Worm (Caenorhabditis elegans): ENCODE results near the gene C12D8.13.

The C12D8.13 gene

DNA sequence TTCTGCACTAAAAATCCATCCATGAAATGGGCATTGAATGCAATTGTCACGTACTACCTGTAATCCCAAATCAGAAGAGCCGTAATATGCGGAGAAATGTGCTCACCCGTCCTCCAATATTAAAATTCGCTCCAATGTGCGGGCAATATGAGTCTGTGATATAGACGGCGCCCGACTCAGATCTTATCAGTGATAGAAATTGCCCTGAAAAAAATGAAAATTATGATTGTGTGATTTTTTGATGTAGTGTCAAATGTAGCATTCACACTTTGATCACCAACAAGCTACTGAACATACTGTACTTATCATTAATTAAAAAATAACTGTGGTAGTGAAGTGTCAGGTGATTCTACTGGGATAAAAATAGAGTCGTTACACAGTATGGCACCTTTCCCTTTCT lies 4.1 kb upstream of the C12D8.13 start:
- TF ChIP-seq elt-2 (tag; optimal IDR thresholded peaks at IDR 0.05) (peak; percentile 2), lin-39 (tag; optimal IDR thresholded peaks at IDR 0.05) (no peak), rnt-1 (tag; optimal IDR thresholded peaks at IDR 0.05) (no peak)

DNA sequence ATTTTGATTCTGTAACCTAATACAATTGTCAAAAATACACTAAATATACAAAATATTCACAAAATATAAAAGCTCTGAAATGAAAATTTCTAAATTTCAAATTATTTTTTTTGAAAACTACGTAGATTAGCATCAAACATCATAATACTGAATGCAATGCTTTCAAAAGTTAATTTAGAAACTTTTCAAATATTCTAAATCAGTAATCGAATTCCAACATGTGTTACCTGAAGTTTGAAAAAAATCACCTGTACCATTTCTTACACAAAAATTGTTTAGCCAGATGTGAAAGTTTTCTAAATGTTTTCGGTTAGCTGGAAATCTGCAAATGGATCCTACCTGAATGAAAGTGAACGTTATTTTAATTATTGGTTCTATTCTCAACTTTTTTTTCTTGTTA lies 1.5 kb upstream of the C12D8.13 start, which contains the start of gene C12D8.20:
C12D8.20 (plus strand) TSS at position 301 of the 400 bp plus-strand sequence.
- TF ChIP-seq skn-1 (tag; optimal IDR thresholded peaks at IDR 0.05) (no peak), lin-14 (GFP tag; optimal IDR thresholded peaks at IDR 0.05) (no peak), jun-1 (tag; optimal IDR thresholded peaks at IDR 0.05) (no peak), fkh-4 (tag; optimal IDR thresholded peaks at IDR 0.05; ENCODE audit: borderline replicate concordance) (no peak), ets-5 (GFP tag; IDR thresholded peaks at IDR 0.05) (no peak), nhr-77 (tag; optimal IDR thresholded peaks at IDR 0.05) (no peak), nhr-71 (tag; optimal IDR thresholded peaks at IDR 0.05) (no peak), elt-3 (tag; optimal IDR thresholded peaks at IDR 0.05) (no peak), mab-9 (GFP tag; IDR thresholded peaks at IDR 0.05) (no peak), lin-39 (tag; optimal IDR thresholded peaks at IDR 0.05) (no peak), C34B4.2 (tag; optimal IDR thresholded peaks at IDR 0.05) (no peak), tlp-1 (tag; optimal IDR thresholded peaks at IDR 0.05) (no peak), alr-1 (tag; optimal IDR thresholded peaks at IDR 0.05; ENCODE audit: borderline replicate concordance) (no peak), hlh-4 (tag; optimal IDR thresholded peaks at IDR 0.05) (no peak), ces-1 (GFP tag; optimal IDR thresholded peaks at IDR 0.05) (no peak), sptf-1 (tag; optimal IDR thresholded peaks at IDR 0.05) (no peak)

DNA sequence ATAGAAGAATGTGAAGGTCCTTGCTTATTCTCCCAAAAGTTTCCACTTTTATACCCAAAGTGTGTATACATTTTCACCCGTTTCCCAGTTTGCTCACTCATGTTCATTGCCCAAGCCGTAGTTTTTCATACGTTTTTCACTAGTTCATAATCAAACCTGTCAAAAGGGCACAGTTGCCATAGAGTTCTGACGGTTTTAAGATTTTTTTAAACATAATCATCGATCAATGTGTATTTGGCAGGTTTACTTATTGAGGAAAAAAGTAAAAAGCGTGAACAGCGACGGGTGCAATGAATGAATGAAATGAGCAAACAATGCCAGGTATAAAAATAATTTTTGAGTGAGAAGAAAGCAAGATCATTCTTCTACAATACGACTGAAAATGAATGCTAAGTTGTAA lies 812 bp upstream of the C12D8.13 start, which contains the start of the genes fipr-5 and fipr-9:
fipr-5 (minus strand) TSS at position 101 of the 400 bp plus-strand sequence.
fipr-9 (plus strand) TSS at position 346 of the 400 bp plus-strand sequence.
- no peak for TF ChIP-seq nhr-90 (tag; optimal IDR thresholded peaks at IDR 0.05; ENCODE audit: poor library complexity)
- no peak for TF ChIP-seq ceh-82 (tag; optimal IDR thresholded peaks at IDR 0.05)
- TF ChIP-seq jun-1 (tag; optimal IDR thresholded peaks at IDR 0.05) = no peak
- no peak for TF ChIP-seq nhr-85 (tag)
- TF ChIP-seq zip-4 (GFP tag; optimal IDR thresholded peaks at IDR 0.05) = no peak
- TF ChIP-seq grh-1 (GFP tag; IDR thresholded peaks at IDR 0.05) = no peak
- no peak for TF ChIP-seq sup-37 (GFP tag; optimal IDR thresholded peaks at IDR 0.05)
- no peak for TF ChIP-seq mep-1 (tag; optimal IDR thresholded peaks at IDR 0.05)
- TF ChIP-seq mef-2 (tag; optimal IDR thresholded peaks at IDR 0.05) = no peak
- TF ChIP-seq egl-13 (tag; optimal IDR thresholded peaks at IDR 0.05) = no peak
- TF ChIP-seq nhr-11 (tag; optimal IDR thresholded peaks at IDR 0.05) = no peak
- TF ChIP-seq nhr-237 (tag; optimal IDR thresholded peaks at IDR 0.05) = no peak
- TF ChIP-seq fkh-10 (GFP tag; optimal IDR thresholded peaks at IDR 0.05) = no peak
- no peak for TF ChIP-seq hpl-2 (GFP tag; optimal IDR thresholded peaks at IDR 0.05)
- no peak for TF ChIP-seq elt-2 (tag; optimal IDR thresholded peaks at IDR 0.05)
- no peak for TF ChIP-seq lin-15B (tag; optimal IDR thresholded peaks at IDR 0.05)
- TF ChIP-seq nhr-84 (tag; optimal IDR thresholded peaks at IDR 0.05) = no peak
- TF ChIP-seq aha-1 (tag; optimal IDR thresholded peaks at IDR 0.05) = no peak
- no peak for TF ChIP-seq lin-35 (GFP tag; optimal IDR thresholded peaks at IDR 0.05)
- TF ChIP-seq lin-13 (GFP tag; optimal IDR thresholded peaks at IDR 0.05) = no peak

ce11 chrV:10216724-10217123 lies 3.8 kb downstream of the C12D8.13 start, which contains the start of gene ZK856.14:
TSS of gene ZK856.14 (plus strand) at chrV:10217024.
- no peak for TF ChIP-seq hlh-4 (tag; optimal IDR thresholded peaks at IDR 0.05)
- no peak for TF ChIP-seq xbp-1 (tag; optimal IDR thresholded peaks at IDR 0.05)
- no peak for TF ChIP-seq efl-1 (optimal IDR thresholded peaks at IDR 0.05)
- TF ChIP-seq efl-1 (GFP tag; optimal IDR thresholded peaks at IDR 0.05 in 1 of 2) = no peak
